Worm (Caenorhabditis elegans) whole organism, L3 larva: Measurements from ENCODE around the gene F13E9.13.

Source experiments
- aly-2 ChIP-seq: fragments of 150-350 bp; optimal IDR thresholded peaks from 2 replicates; lab custom pipeline; 2014; ENCODE audit warnings: missing biosample characterization, missing genetic modification characterization
- ama-1 ChIP-seq: fragments of 150-350 bp; optimal IDR thresholded peaks from 2 replicates; lab custom pipeline; 2018
- elt-1 ChIP-seq: fragments of 150-350 bp; optimal IDR thresholded peaks from 2 replicates; lab custom pipeline; 2014; ENCODE audit warnings: missing biosample characterization, missing genetic modification characterization
- elt-2 ChIP-seq: sonication (generic microtip); optimal IDR thresholded peaks from 2 replicates; lab custom pipeline; 2016; ENCODE audit warnings: missing genetic modification reagents, mild to moderate bottlenecking, missing genetic modification characterization, missing compliant biosample characterization
- eor-1 ChIP-seq, 2 experiments: fragments of 150-350 bp; optimal IDR thresholded peaks; 2 replicates each; lab custom pipeline; 2014 to 2018; ENCODE audit warnings: missing biosample characterization in 2 of 2, missing genetic modification characterization in 2 of 2
- jun-1 ChIP-seq: fragments of 150-350 bp; optimal IDR thresholded peaks from 2 replicates; lab custom pipeline; 2014; ENCODE audit warnings: missing biosample characterization, missing genetic modification reagents, missing genetic modification characterization
- lsy-12 ChIP-seq: sonication (generic microtip); optimal IDR thresholded peaks from 2 replicates; lab custom pipeline; 2016; ENCODE audit warnings: mild to moderate bottlenecking, missing genetic modification characterization, missing compliant biosample characterization
- nhr-11 ChIP-seq: fragments of 150-350 bp; optimal IDR thresholded peaks from 2 replicates; lab custom pipeline; 2014; ENCODE audit warnings: missing biosample characterization, missing genetic modification characterization
- nhr-237 ChIP-seq: fragments of 150-350 bp; optimal IDR thresholded peaks from 2 replicates; lab custom pipeline; 2014; ENCODE audit warnings: missing biosample characterization, missing genetic modification characterization
- pha-4 ChIP-seq: fragments of 150-350 bp; optimal IDR thresholded peaks from 2 replicates; lab custom pipeline; 2014; ENCODE audit warnings: missing biosample characterization, missing genetic modification reagents, missing genetic modification characterization
- pqm-1 ChIP-seq: fragments of 150-350 bp; optimal IDR thresholded peaks from 2 replicates; lab custom pipeline; 2017; ENCODE audit warnings: missing biosample characterization, missing genetic modification characterization, inconsistent platforms
- zag-1 ChIP-seq: fragments of 150-350 bp; optimal IDR thresholded peaks from 2 replicates; lab custom pipeline; 2014; ENCODE audit warnings: missing biosample characterization, missing genetic modification characterization
- ztf-11 ChIP-seq: fragments of 150-350 bp; optimal IDR thresholded peaks from 2 replicates; lab custom pipeline; 2014; ENCODE audit warnings: missing biosample characterization, missing genetic modification characterization

DNA sequence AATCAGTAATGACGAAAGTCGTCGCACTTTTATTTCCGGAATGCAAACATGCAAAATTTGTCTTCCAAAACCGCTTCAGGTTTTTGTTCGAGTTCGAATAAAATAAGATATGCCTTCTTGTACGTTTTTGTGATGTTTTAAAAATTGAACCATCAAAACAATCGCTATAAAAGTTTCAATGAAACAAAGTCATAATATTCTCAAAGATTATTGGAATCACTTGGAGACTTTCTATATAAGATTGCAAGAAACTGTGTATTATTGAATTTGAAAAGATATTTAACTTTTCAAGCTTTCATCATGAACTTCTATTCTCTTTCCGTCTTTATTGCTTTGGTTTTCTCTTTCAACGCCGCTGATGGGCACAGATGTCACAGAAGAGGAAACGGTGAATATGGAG is 4.5 kb upstream of the F13E9.13 start, which contains the start of gene fipr-14:
- no peak for TF ChIP-seq ztf-11 (tag; lab: Kevin White, UChicago)
- no peak for TF ChIP-seq elt-1
- TF ChIP-seq pqm-1, result no peak
- no peak for TF ChIP-seq nhr-11
- no peak for TF ChIP-seq lsy-12 (tag; lab: Kevin White, UChicago)
- no peak for TF ChIP-seq pha-4
- TF ChIP-seq aly-2, result no peak
- no peak for TF ChIP-seq zag-1 (tag; lab: Kevin White, UChicago)
- TF ChIP-seq eor-1 (tag; optimal IDR thresholded peaks at IDR 0.05; lab: Kevin White, UChicago), result no peak
- TF ChIP-seq nhr-237, result no peak
- TF ChIP-seq elt-2 (tag; lab: Kevin White, UChicago), result no peak
- no peak for TF ChIP-seq jun-1 (tag; lab: Kevin White, UChicago)
- TF ChIP-seq ama-1 (lab: Kevin White, UChicago), result no peak
